Fruit fly (Drosophila melanogaster): ENCODE measurements around the gene fy.

Gene fy

DNA sequence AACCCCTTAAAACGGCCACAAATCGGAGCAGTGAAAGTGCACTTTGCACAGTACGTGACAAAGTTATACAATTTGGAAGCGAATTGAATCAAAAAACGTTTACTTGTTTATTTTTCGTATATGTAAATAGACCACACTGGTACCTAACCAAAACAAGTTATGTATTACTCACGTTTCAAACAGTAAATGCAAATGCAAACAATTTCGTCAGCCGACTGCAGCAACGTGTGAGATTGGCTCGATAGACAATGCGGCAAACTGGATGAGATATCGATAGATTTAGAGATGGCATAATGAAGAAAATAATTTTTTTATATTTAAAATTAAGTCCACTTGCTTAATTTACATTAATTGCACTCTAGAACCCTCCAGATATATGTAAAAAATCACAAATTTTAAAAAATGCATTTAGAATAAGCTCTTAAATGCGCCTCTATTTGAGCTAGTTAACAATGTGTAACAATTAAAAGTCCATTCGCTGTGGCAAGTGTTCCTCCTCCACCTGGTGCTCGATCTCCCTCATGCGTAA lies 21.5 kb downstream of the fy start, which contains the start of gene AlaRS (continued):
- no peak for TF ChIP-seq ash1 (GFP tag; optimal IDR thresholded peaks at IDR 0.05)
- no peak for TF ChIP-seq scrt (GFP tag; optimal IDR thresholded peaks at IDR 0.05)
- no peak for TF ChIP-seq NC2β (GFP tag; optimal IDR thresholded peaks at IDR 0.05)
- TF ChIP-seq Lhr (GFP tag; optimal IDR thresholded peaks at IDR 0.05): no peak
- peak in 1 of 2 experiments; percentile 46 for TF ChIP-seq Hr51 (GFP tag; optimal IDR thresholded peaks at IDR 0.05)
- peak; percentile 44 for TF ChIP-seq ATbp (GFP tag; optimal IDR thresholded peaks at IDR 0.05)
- no peak for TF ChIP-seq CG9876 (GFP tag; optimal IDR thresholded peaks at IDR 0.05)
- no peak; the same call in 1 of the 2 replicates for TF ChIP-seq CG32532 (GFP tag; IDR thresholded peaks at IDR 0.05)
- peak; percentile 57 for TF ChIP-seq CG12659 (GFP tag; optimal IDR thresholded peaks at IDR 0.05)
- TF ChIP-seq esg (GFP tag; conservative IDR thresholded peaks at IDR 0.05): peak; percentile 18; the same call in 1 of the 2 replicates
- no peak for TF ChIP-seq CG11093 (GFP tag; IDR thresholded peaks at IDR 0.05)
- no peak for TF ChIP-seq aop (GFP tag; IDR thresholded peaks at IDR 0.05)
- no peak for TF ChIP-seq pan (optimal IDR thresholded peaks at IDR 0.05)
- TF ChIP-seq pan (GFP tag; optimal IDR thresholded peaks at IDR 0.05 in 1 of 2, IDR thresholded peaks at IDR 0.05 in 1 of 2): peak in 1 of 2 experiments; percentile 43
- TF ChIP-seq sr (GFP tag; IDR thresholded peaks at IDR 0.05): no peak
- TF ChIP-seq Mad (GFP tag; optimal IDR thresholded peaks at IDR 0.05): no peak
- peak; percentile 53 for TF ChIP-seq trem (tag; optimal IDR thresholded peaks at IDR 0.05)
- TF ChIP-seq knrl (GFP tag; IDR thresholded peaks at IDR 0.05; ENCODE audit: partially characterized antibody): peak; percentile 59; the same call in 2 of the 3 replicates
- TF ChIP-seq Opbp (GFP tag; IDR thresholded peaks at IDR 0.05; ENCODE audit: partially characterized antibody): peak; percentile 50; the same call in 1 of the 3 replicates
- no peak for TF ChIP-seq wor (GFP tag; IDR thresholded peaks at IDR 0.05)
- no peak; the same call in 2 of the 3 replicates for TF ChIP-seq ken (GFP tag; IDR thresholded peaks at IDR 0.05)
- TF ChIP-seq tna (GFP tag; IDR thresholded peaks at IDR 0.05; ENCODE audit: partially characterized antibody): no peak
- no peak for TF ChIP-seq CG3838 (GFP tag; optimal IDR thresholded peaks at IDR 0.05)
- peak; percentile 34 for TF ChIP-seq nom (GFP tag; optimal IDR thresholded peaks at IDR 0.05)
- peak; percentile 13; the same call in 1 of the 3 replicates for TF ChIP-seq tgo (GFP tag; IDR thresholded peaks at IDR 0.05)
- TF ChIP-seq CG8290 (GFP tag; optimal IDR thresholded peaks at IDR 0.05): no peak
- no peak for TF ChIP-seq CG8290 (tag; optimal IDR thresholded peaks at IDR 0.05)
- TF ChIP-seq hb (GFP tag; IDR thresholded peaks at IDR 0.05; ENCODE audit: partially characterized antibody): peak; percentile 45; the same call in 1 of the 3 replicates
- no peak for TF ChIP-seq CG7928 (GFP tag; optimal IDR thresholded peaks at IDR 0.05)
- TF ChIP-seq CG5245 (GFP tag; optimal IDR thresholded peaks at IDR 0.05): no peak
- peak; percentile 3 for TF ChIP-seq Sin3A (optimal IDR thresholded peaks at IDR 0.05)
- TF ChIP-seq tll (GFP tag; optimal IDR thresholded peaks at IDR 0.05): no peak
- no peak for TF ChIP-seq Hr39 (optimal IDR thresholded peaks at IDR 0.05)
- TF ChIP-seq Fer1 (GFP tag; optimal IDR thresholded peaks at IDR 0.05): peak; percentile 57
- no peak for TF ChIP-seq so (GFP tag; IDR thresholded peaks at IDR 0.05)
- no peak for TF ChIP-seq CG4282 (GFP tag; optimal IDR thresholded peaks at IDR 0.05)
- no peak for TF ChIP-seq E2f1 (GFP tag; IDR thresholded peaks at IDR 0.05)
- TF ChIP-seq ewg (GFP tag; optimal IDR thresholded peaks at IDR 0.05): no peak
- TF ChIP-seq Chrac-16 (GFP tag; optimal IDR thresholded peaks at IDR 0.05): peak; percentile 16
- peak; percentile 28 for TF ChIP-seq Meics (GFP tag; optimal IDR thresholded peaks at IDR 0.05)
- no peak for TF ChIP-seq sens-2 (GFP tag; IDR thresholded peaks at IDR 0.05)
- peak; percentile 79 for TF ChIP-seq row (GFP tag; IDR thresholded peaks at IDR 0.05)
- no peak for TF ChIP-seq fd102C (GFP tag; optimal IDR thresholded peaks at IDR 0.05)
- no peak for TF ChIP-seq gfzf (GFP tag; optimal IDR thresholded peaks at IDR 0.05)
- peak; percentile 50 for TF ChIP-seq corto (GFP tag; optimal IDR thresholded peaks at IDR 0.05)
- no peak for TF ChIP-seq CG11696 (GFP tag; IDR thresholded peaks at IDR 0.05)
- no peak for TF ChIP-seq CG11560 (tag; IDR thresholded peaks at IDR 0.05)
- peak in 1 of 2 experiments; percentile 60 for TF ChIP-seq Pdp1 (GFP tag; optimal IDR thresholded peaks at IDR 0.05)
- peak; percentile 51; the same call in 2 of the 3 replicates for TF ChIP-seq CG17361 (GFP tag; IDR thresholded peaks at IDR 0.05)
- TF ChIP-seq seq (GFP tag; IDR thresholded peaks at IDR 0.05): no peak
- peak; percentile 49 for TF ChIP-seq CG3281 (GFP tag; optimal IDR thresholded peaks at IDR 0.05)
